Fruit fly (Drosophila melanogaster) whole organism, embryonic: ENCODE results near the gene CG6012.
A peak's percentile ranks its signal among the peaks of the same experiment; 100 is the strongest.

Experiments
- Asciz ChIP-seq: fragments of 200-800 bp; sonication (Bioruptor generic); optimal IDR thresholded peaks from 2 replicates; lab custom pipeline; 2017; ENCODE audit warnings: missing biosample characterization, mild to moderate bottlenecking, missing genetic modification characterization, missing genetic modification reagents
- Atf-2 ChIP-seq: fragments of 200-800 bp; sonication (Bioruptor generic); optimal IDR thresholded peaks from 2 replicates; lab custom pipeline; 2016; ENCODE audit warnings: missing biosample characterization, missing genetic modification characterization
- CG10462 ChIP-seq: fragments of 200-800 bp; sonication (Bioruptor generic); optimal IDR thresholded peaks from 2 replicates; lab custom pipeline; 2016; ENCODE audit warnings: missing biosample characterization, missing genetic modification characterization
- CG10979 ChIP-seq: fragments of 200-800 bp; sonication (Bioruptor generic); optimal IDR thresholded peaks from 2 replicates; lab custom pipeline; 2018; ENCODE audit warnings: missing biosample characterization, mild to moderate bottlenecking, missing genetic modification characterization, moderate library complexity
- CG12071 ChIP-seq: fragments of 200-800 bp; sonication (Bioruptor generic); optimal IDR thresholded peaks from 3 replicates; lab custom pipeline; 2018; ENCODE audit warnings: missing biosample characterization, mild to moderate bottlenecking, missing genetic modification characterization
- CG13296 ChIP-seq: fragments of 200-800 bp; sonication (Bioruptor generic); optimal IDR thresholded peaks from 3 replicates; lab custom pipeline; 2018; ENCODE audit warnings: missing biosample characterization, mild to moderate bottlenecking, missing genetic modification characterization
- CG15073 ChIP-seq: fragments of 200-800 bp; sonication (Bioruptor generic); optimal IDR thresholded peaks from 2 replicates; lab custom pipeline; 2016; ENCODE audit warnings: missing biosample characterization, missing genetic modification characterization
- CG15479 ChIP-seq: fragments of 200-800 bp; sonication (Bioruptor generic); optimal IDR thresholded peaks from 3 replicates; lab custom pipeline; 2019; ENCODE audit warnings: missing biosample characterization, mild to moderate bottlenecking, missing genetic modification characterization, moderate library complexity
- CG3163 ChIP-seq: fragments of 200-800 bp; sonication (Bioruptor generic); optimal IDR thresholded peaks from 3 replicates; lab custom pipeline; 2016; ENCODE audit warnings: missing biosample characterization, missing genetic modification characterization
- CG4617 ChIP-seq: fragments of 200-800 bp; sonication (Bioruptor generic); optimal IDR thresholded peaks from 3 replicates; lab custom pipeline; 2016; ENCODE audit warnings: missing biosample characterization, missing genetic modification characterization, borderline replicate concordance
- CG5180 ChIP-seq: fragments of 200-800 bp; sonication (Bioruptor generic); optimal IDR thresholded peaks from 3 replicates; lab custom pipeline; 2017; ENCODE audit warnings: missing biosample characterization, missing genetic modification characterization, mild to moderate bottlenecking, moderate library complexity, missing genetic modification reagents
- Deaf1 ChIP-seq: fragments of 200-800 bp; optimal IDR thresholded peaks from 3 replicates; lab custom pipeline; 2019; ENCODE audit warnings: missing biosample characterization, mild to moderate bottlenecking, missing genetic modification characterization, moderate library complexity
- Drgx ChIP-seq: fragments of 200-800 bp; sonication (Bioruptor generic); IDR thresholded peaks from 2 replicates; pipeline ENCODE4 v1.3.6; 2022; ENCODE audit warnings: missing biosample characterization, missing genetic modification characterization
- Ets65A ChIP-seq: fragments of 200-800 bp; sonication (Bioruptor generic); peaks from one replicate; lab custom pipeline; 2016; ENCODE audit warnings: missing biosample characterization, missing genetic modification characterization
- HHEX ChIP-seq: fragments of 200-800 bp; sonication (Bioruptor generic); optimal IDR thresholded peaks from 3 replicates; lab custom pipeline; 2017; ENCODE audit warnings: missing biosample characterization, mild to moderate bottlenecking, missing genetic modification characterization, missing genetic modification reagents
- HLH3B ChIP-seq: fragments of 200-800 bp; sonication (Bioruptor generic); IDR thresholded peaks from 2 replicates; pipeline ENCODE4 v1.3.6; 2022; ENCODE audit warnings: missing biosample characterization, missing genetic modification characterization
- Hr51 ChIP-seq, 2 experiments: fragments of 200-800 bp; sonication (Bioruptor generic); optimal IDR thresholded peaks; 2 replicates in 1 of 2; 3 replicates in 1 of 2; lab custom pipeline; 2016 to 2018; ENCODE audit warnings: missing biosample characterization in 2 of 2, missing genetic modification characterization in 2 of 2, mild to moderate bottlenecking in 1 of 2, moderate library complexity in 1 of 2
- MBD-R2 ChIP-seq: fragments of 200-800 bp; sonication (Bioruptor generic); IDR thresholded peaks from 2 replicates; pipeline ENCODE4 v1.3.6; 2022; ENCODE audit warnings: missing biosample characterization, missing genetic modification characterization
- Med ChIP-seq: fragments of 200-800 bp; sonication (Bioruptor generic); peaks from one replicate; lab custom pipeline; 2016; ENCODE audit warnings: missing biosample characterization, missing genetic modification characterization, mild to moderate bottlenecking, inconsistent platforms, moderate library complexity
- Nf-YA ChIP-seq: fragments of 200-800 bp; sonication (Bioruptor generic); IDR thresholded peaks from 2 replicates; pipeline ENCODE4 v1.3.6; 2022; ENCODE audit warnings: missing biosample characterization, missing genetic modification characterization
- Nf-YC ChIP-seq: fragments of 200-800 bp; optimal IDR thresholded peaks from 3 replicates; lab custom pipeline; 2019; ENCODE audit warnings: missing biosample characterization, mild to moderate bottlenecking, missing genetic modification characterization, moderate library complexity
- amos ChIP-seq: fragments of 200-800 bp; sonication (Bioruptor generic); IDR thresholded peaks from 2 replicates; pipeline ENCODE4 v1.3.6; 2022; ENCODE audit warnings: missing biosample characterization, missing genetic modification characterization; ENCODE audit not compliant: partially characterized antibody
- bab2 ChIP-seq: fragments of 200-800 bp; sonication (Bioruptor generic); optimal IDR thresholded peaks from 2 replicates; lab custom pipeline; 2016; ENCODE audit warnings: missing biosample characterization, missing genetic modification characterization
- ci ChIP-seq: fragments of 200-800 bp; sonication (Bioruptor generic); IDR thresholded peaks from 3 replicates; pipeline ENCODE4 v1.3.6; 2022; ENCODE audit warnings: missing biosample characterization, missing genetic modification characterization
- cwo ChIP-seq: fragments of 200-800 bp; sonication (Bioruptor generic); optimal IDR thresholded peaks from 3 replicates; lab custom pipeline; 2017; ENCODE audit warnings: missing biosample characterization, missing genetic modification characterization, mild to moderate bottlenecking, moderate library complexity, missing genetic modification reagents
- danr ChIP-seq: fragments of 200-800 bp; sonication (Bioruptor generic); IDR thresholded peaks from 2 replicates; pipeline ENCODE4 v1.3.6; 2022; ENCODE audit warnings: missing biosample characterization, missing genetic modification characterization
- fd64A ChIP-seq: fragments of 200-800 bp; sonication (Bioruptor generic); optimal IDR thresholded peaks from 3 replicates; lab custom pipeline; 2018; ENCODE audit warnings: missing biosample characterization, mild to moderate bottlenecking, missing genetic modification characterization
- gsb ChIP-seq: fragments of 200-800 bp; sonication (Bioruptor generic); IDR thresholded peaks from 2 replicates; pipeline ENCODE4 v1.3.6; 2022; ENCODE audit warnings: missing biosample characterization, missing genetic modification characterization
- lab ChIP-seq: fragments of 200-800 bp; sonication (Bioruptor generic); optimal IDR thresholded peaks from 3 replicates; lab custom pipeline; 2017; ENCODE audit warnings: missing biosample characterization, missing genetic modification characterization, mild to moderate bottlenecking, moderate library complexity, missing genetic modification reagents
- mirr ChIP-seq: fragments of 200-800 bp; sonication (Bioruptor generic); optimal IDR thresholded peaks from 3 replicates; lab custom pipeline; 2018; ENCODE audit warnings: missing biosample characterization, mild to moderate bottlenecking, missing genetic modification characterization
- pzg ChIP-seq: fragments of 200-800 bp; sonication (Bioruptor generic); optimal IDR thresholded peaks from 3 replicates; lab custom pipeline; 2018; ENCODE audit warnings: missing biosample characterization, mild to moderate bottlenecking, missing genetic modification characterization, moderate library complexity
- sens ChIP-seq: fragments of 200-800 bp; sonication (Bioruptor generic); peaks from one replicate; lab custom pipeline; 2016; ENCODE audit warnings: missing biosample characterization, missing genetic modification characterization
- sr ChIP-seq: fragments of 200-800 bp; sonication (Bioruptor generic); IDR thresholded peaks from 3 replicates; pipeline ENCODE4 v1.3.6; 2022; ENCODE audit warnings: missing biosample characterization, missing genetic modification characterization
- tio ChIP-seq: fragments of 200-800 bp; sonication (Bioruptor generic); optimal IDR thresholded peaks from 2 replicates; lab custom pipeline; 2017; ENCODE audit warnings: missing biosample characterization, missing genetic modification characterization, inconsistent platforms
- tll ChIP-seq, 2 experiments: fragments of 200-800 bp in 1 of 2; fragments of >200 bp in 1 of 2; sonication (Bioruptor generic) in 1 of 2; optimal IDR thresholded peaks; 2 replicates each; lab custom pipeline; 2017 to 2019; ENCODE audit warnings: missing biosample characterization in 2 of 2, missing genetic modification characterization in 2 of 2, mild to moderate bottlenecking in 1 of 2, moderate library complexity in 1 of 2
- zfh2 ChIP-seq: fragments of 200-800 bp; sonication (Bioruptor generic); optimal IDR thresholded peaks from 2 replicates; lab custom pipeline; 2016; ENCODE audit warnings: missing biosample characterization, missing genetic modification characterization

The CG6012 gene

dm6 chr2L:16846742-16847346, 14.4 kb downstream of the CG6012 start (continued):
- peak; percentile 88 for TF ChIP-seq Deaf1 (tag; lab: Kevin White, UChicago)
- peak in 1 of 2 experiments; percentile 1 for TF ChIP-seq Hr51 (GFP tag; optimal IDR thresholded peaks at IDR 0.05; lab: Kevin White, UChicago)
- peak; percentile 15 for TF ChIP-seq cwo (GFP tag; lab: Kevin White, UChicago)
- no peak for TF ChIP-seq zfh2 (GFP tag; lab: Kevin White, UChicago)
- TF ChIP-seq CG12071 (GFP tag; lab: Kevin White, UChicago) = peak; percentile 11
- no peak for TF ChIP-seq Nf-YC (tag; lab: Kevin White, UChicago)
- no peak for TF ChIP-seq CG4617 (GFP tag; lab: Kevin White, UChicago)
- peak; percentile 39 for TF ChIP-seq lab
- peak; percentile 3 for TF ChIP-seq fd64A
- no peak for TF ChIP-seq sr (GFP tag; lab: Robert Waterston, UW)
- TF ChIP-seq mirr (GFP tag; lab: Kevin White, UChicago) = peak; percentile 88
- TF ChIP-seq CG3163 (GFP tag; lab: Kevin White, UChicago) = peak; percentile 64
- peak; percentile 39 for TF ChIP-seq CG13296
- TF ChIP-seq gsb (GFP tag; lab: Robert Waterston, UW) = no peak
- TF ChIP-seq HLH3B (GFP tag; lab: Robert Waterston, UW) = no peak
- TF ChIP-seq tio (GFP tag; lab: Kevin White, UChicago) = no peak

dm6 chr2L:16845179-16845578, 16.1 kb downstream of the CG6012 start:
- TF ChIP-seq bab2 (GFP tag; lab: Kevin White, UChicago) (no peak), Med (peak; percentile 49), Ets65A (GFP tag; lab: Kevin White, UChicago) (peak; percentile 70), sens (GFP tag; lab: Kevin White, UChicago) (peak; percentile 59), Atf-2 (GFP tag; lab: Kevin White, UChicago) (no peak), Nf-YA (GFP tag; lab: Robert Waterston, UW) (0 out of 2 replicates have a peak, but pooled peaks have one; percentile 21), ci (GFP tag; lab: Robert Waterston, UW) (0 out of 3 replicates have a peak, but pooled peaks have one; percentile 27), tll (GFP tag; optimal IDR thresholded peaks at IDR 0.05; lab: Kevin White, UChicago) (peak in 1 of 2 experiments; percentile 54), Asciz (peak; percentile 27), CG15479 (GFP tag; lab: Kevin White, UChicago) (peak; percentile 31), HHEX (GFP tag; lab: Kevin White, UChicago) (peak; percentile 2), CG5180 (GFP tag; lab: Kevin White, UChicago) (peak; percentile 10), pzg (GFP tag; lab: Kevin White, UChicago) (no peak), MBD-R2 (no peak), CG10462 (GFP tag; lab: Kevin White, UChicago) (no peak)

- TF ChIP-seq amos (GFP tag; lab: Robert Waterston, UW) (no peak), CG15073 (GFP tag; lab: Kevin White, UChicago) (no peak), danr (GFP tag; lab: Robert Waterston, UW) (no peak), Ets65A (GFP tag; lab: Kevin White, UChicago) (peak; percentile 80), Drgx (GFP tag; lab: Robert Waterston, UW) (0 out of 2 replicates have a peak, but pooled peaks have one; percentile 51), CG10979 (no peak)
Measured at dm6 chr2L:16843336-16843735, 18.0 kb downstream of the CG6012 start.
